Fruit fly (Drosophila melanogaster): ENCODE measurements around the gene dy.

Gene dy

DNA sequence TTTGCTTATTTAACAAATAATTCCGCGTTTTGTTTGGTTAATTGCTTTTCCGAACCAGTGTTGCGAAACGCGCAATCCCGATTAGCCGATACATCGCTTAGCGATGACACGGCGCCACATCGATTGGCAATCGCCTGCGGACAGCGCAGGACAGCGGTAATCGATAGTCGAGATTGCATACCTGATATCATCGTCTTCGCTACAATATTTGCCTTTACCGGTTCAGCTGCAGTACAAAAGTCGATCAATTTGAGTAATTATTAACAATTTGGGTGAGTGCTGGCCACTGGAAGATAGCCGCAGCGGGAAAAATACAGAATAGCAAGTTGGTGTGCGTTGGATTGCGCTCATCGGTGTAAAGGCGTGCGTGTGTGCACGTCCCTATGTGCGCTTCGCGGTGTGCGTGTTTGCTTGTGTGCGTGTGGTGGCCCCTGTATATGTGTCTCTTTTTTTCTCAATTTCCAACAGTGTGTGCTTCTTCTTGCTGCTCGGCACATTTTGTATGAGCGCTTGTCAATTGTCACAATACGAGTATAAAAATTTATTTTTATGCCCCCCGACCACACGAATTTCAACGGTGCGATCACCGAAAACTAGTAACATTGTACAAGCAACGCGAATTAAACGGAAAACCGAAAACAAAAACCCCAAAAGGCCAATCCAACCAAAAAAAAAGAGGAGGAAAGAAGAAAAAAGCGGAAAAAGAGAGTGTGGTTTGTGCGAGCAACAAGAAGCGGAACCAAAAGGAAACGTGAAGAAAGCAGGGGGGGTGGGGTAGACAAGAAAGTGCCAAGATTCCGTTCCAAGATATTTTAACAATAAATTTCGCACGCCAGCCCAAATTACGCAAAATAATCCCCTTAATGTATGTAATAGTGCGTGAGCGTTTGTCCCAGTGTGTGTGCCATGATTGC is 14.1 kb upstream of the dy start, which contains the start of gene CkIIbeta (continued):
- TF ChIP-seq CG9727 (GFP tag; optimal IDR thresholded peaks at IDR 0.05) (peak; percentile 52), fru (optimal IDR thresholded peaks at IDR 0.05) (no peak), rib (GFP tag; IDR thresholded peaks at IDR 0.05) (no peak), tin (GFP tag; optimal IDR thresholded peaks at IDR 0.05) (peak; percentile 61), fd64A (GFP tag; optimal IDR thresholded peaks at IDR 0.05) (no peak), CG7745 (tag; optimal IDR thresholded peaks at IDR 0.05) (no peak), CG10147 (GFP tag; optimal IDR thresholded peaks at IDR 0.05) (no peak), Dek (tag; optimal IDR thresholded peaks at IDR 0.05) (no peak), ATbp (GFP tag; optimal IDR thresholded peaks at IDR 0.05) (no peak), Oaz (GFP tag; IDR thresholded peaks at IDR 0.05) (no peak), H2.0 (GFP tag; IDR thresholded peaks at IDR 0.05) (no peak), Sox100B (GFP tag; optimal IDR thresholded peaks at IDR 0.05) (no peak), pfk (GFP tag; optimal IDR thresholded peaks at IDR 0.05) (no peak), HLH4C (GFP tag; IDR thresholded peaks at IDR 0.05; ENCODE audit: partially characterized antibody) (peak; percentile 93), CG30020 (tag; optimal IDR thresholded peaks at IDR 0.05) (peak; percentile 44), cg (GFP tag; optimal IDR thresholded peaks at IDR 0.05) (peak; percentile 92), CG16863 (GFP tag; optimal IDR thresholded peaks at IDR 0.05) (no peak), CG8359 (GFP tag; optimal IDR thresholded peaks at IDR 0.05; ENCODE audit: borderline replicate concordance) (no peak), p53 (GFP tag; optimal IDR thresholded peaks at IDR 0.05) (peak; percentile 35), CG15073 (GFP tag; optimal IDR thresholded peaks at IDR 0.05) (no peak), CG1603 (tag; optimal IDR thresholded peaks at IDR 0.05) (peak; percentile 81), slp2 (GFP tag; optimal IDR thresholded peaks at IDR 0.05) (no peak), Hr3 (GFP tag; optimal IDR thresholded peaks at IDR 0.05) (peak; percentile 0), CG7963 (GFP tag; IDR thresholded peaks at IDR 0.05; ENCODE audit: partially characterized antibody) (peak; percentile 94), klu (GFP tag; IDR thresholded peaks at IDR 0.05) (peak; percentile 34; the same call in 1 of the 2 replicates), cato (GFP tag; optimal IDR thresholded peaks at IDR 0.05; ENCODE audit: borderline replicate concordance) (no peak), CrebB (tag; optimal IDR thresholded peaks at IDR 0.05) (no peak), Drgx (GFP tag; IDR thresholded peaks at IDR 0.05) (no peak), CG10209 (GFP tag; optimal IDR thresholded peaks at IDR 0.05) (no peak), shn (GFP tag; optimal IDR thresholded peaks at IDR 0.05) (peak; percentile 50), Dp (GFP tag; optimal IDR thresholded peaks at IDR 0.05) (peak; percentile 67), CG18011 (GFP tag; optimal IDR thresholded peaks at IDR 0.05) (no peak), CG15601 (tag; optimal IDR thresholded peaks at IDR 0.05) (no peak), CG13287 (GFP tag; IDR thresholded peaks at IDR 0.05; ENCODE audit: partially characterized antibody) (peak; percentile 92), gro (GFP tag; optimal IDR thresholded peaks at IDR 0.05) (peak; percentile 47), CG32767 (GFP tag; IDR thresholded peaks at IDR 0.05) (no peak), sc (optimal IDR thresholded peaks at IDR 0.05) (no peak), sc (GFP tag; optimal IDR thresholded peaks at IDR 0.05) (no peak), CG14014 (GFP tag; IDR thresholded peaks at IDR 0.05) (no peak; the same call in 1 of the 2 replicates), trem (tag; optimal IDR thresholded peaks at IDR 0.05) (peak; percentile 52), CG9437 (GFP tag; optimal IDR thresholded peaks at IDR 0.05) (peak; percentile 0), Dref (GFP tag; IDR thresholded peaks at IDR 0.05) (peak; percentile 90), da (GFP tag; optimal IDR thresholded peaks at IDR 0.05) (peak; percentile 32), CG12236 (GFP tag; optimal IDR thresholded peaks at IDR 0.05) (no peak), sima (GFP tag; optimal IDR thresholded peaks at IDR 0.05) (no peak), CG17328 (GFP tag; IDR thresholded peaks at IDR 0.05) (peak; percentile 35; the same call in 1 of the 2 replicates), CG12744 (GFP tag; optimal IDR thresholded peaks at IDR 0.05) (no peak), CG2129 (GFP tag; IDR thresholded peaks at IDR 0.05; ENCODE audit: partially characterized antibody) (peak; percentile 91), knrl (GFP tag; IDR thresholded peaks at IDR 0.05; ENCODE audit: partially characterized antibody) (peak; percentile 97)
